Worm (Caenorhabditis elegans): ENCODE measurements around the gene C11E4.7.

- no peak for TF ChIP-seq ceh-82 (tag; optimal IDR thresholded peaks at IDR 0.05)
- no peak for TF ChIP-seq ama-1 (optimal IDR thresholded peaks at IDR 0.05)
- no peak for TF ChIP-seq nhr-237 (tag; optimal IDR thresholded peaks at IDR 0.05)
- no peak for TF ChIP-seq nhr-12 (tag; optimal IDR thresholded peaks at IDR 0.05)
- no peak for TF ChIP-seq lin-15B (tag; optimal IDR thresholded peaks at IDR 0.05)
- TF ChIP-seq mdl-1 (tag; optimal IDR thresholded peaks at IDR 0.05) = no peak
- TF ChIP-seq nhr-77 (tag; optimal IDR thresholded peaks at IDR 0.05) = no peak
- no peak for TF ChIP-seq fos-1 (tag; optimal IDR thresholded peaks at IDR 0.05)
- no peak for TF ChIP-seq egl-27 (tag; optimal IDR thresholded peaks at IDR 0.05)
- TF ChIP-seq tbx-2 (tag; optimal IDR thresholded peaks at IDR 0.05) = no peak
- no peak for TF ChIP-seq unc-62 (GFP tag; optimal IDR thresholded peaks at IDR 0.05)
- TF ChIP-seq fkh-2 (tag; optimal IDR thresholded peaks at IDR 0.05) = no peak
These were observed 36.0 kb downstream of the C11E4.7 start, which contains the start of gene aex-2 for ce11 chrX:9653016-9653415.

Measured in whole organism, L3 larva.